Worm (Caenorhabditis elegans): Measurements from ENCODE around the gene gars-1.

DNA sequence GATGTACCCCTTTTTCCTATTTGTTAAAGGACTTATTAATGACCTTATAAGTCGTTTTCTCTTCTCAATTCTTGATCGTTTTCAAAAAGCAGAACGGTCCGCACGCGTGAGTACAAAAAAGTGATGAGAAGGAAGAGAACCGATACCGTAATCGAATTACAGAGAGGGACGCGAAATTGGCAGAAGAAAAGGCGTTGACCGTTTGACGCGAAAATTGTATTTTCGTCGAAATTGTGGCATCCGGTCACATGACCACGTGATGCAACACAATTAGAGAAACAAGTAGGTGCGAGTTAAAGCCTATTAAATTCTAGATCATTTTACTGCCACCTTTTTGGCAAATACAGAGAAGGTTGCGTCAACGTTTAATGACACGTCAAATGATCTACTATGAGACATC, 19.3 kb downstream of the gars-1 start:
- TF ChIP-seq ama-1 (optimal IDR thresholded peaks at IDR 0.05) (no peak), unc-130 (tag; optimal IDR thresholded peaks at IDR 0.05) (no peak), nhr-28 (tag; optimal IDR thresholded peaks at IDR 0.05) (no peak), fkh-10 (GFP tag; optimal IDR thresholded peaks at IDR 0.05) (no peak), aly-2 (tag; optimal IDR thresholded peaks at IDR 0.05) (no peak), sox-4 (tag; optimal IDR thresholded peaks at IDR 0.05) (no peak), nhr-11 (tag; optimal IDR thresholded peaks at IDR 0.05) (no peak), fos-1 (tag; optimal IDR thresholded peaks at IDR 0.05) (no peak), jun-1 (tag; optimal IDR thresholded peaks at IDR 0.05) (no peak), fkh-4 (tag; optimal IDR thresholded peaks at IDR 0.05; ENCODE audit: borderline replicate concordance) (no peak), snpc-4 (tag; optimal IDR thresholded peaks at IDR 0.05) (no peak), lsy-2 (tag; optimal IDR thresholded peaks at IDR 0.05) (no peak)
